Worm (Caenorhabditis elegans): Measurements from ENCODE around the gene cux-7.
A peak's percentile ranks its signal among the peaks of the same experiment; 100 is the strongest.

The cux-7 gene

ce11 chrIII:7534648-7535047, 14.0 kb upstream of the cux-7 start (continued):
- TF ChIP-seq fkh-4 (tag; optimal IDR thresholded peaks at IDR 0.05; ENCODE audit: borderline replicate concordance): no peak
- no peak for TF ChIP-seq ceh-63 (GFP tag; optimal IDR thresholded peaks at IDR 0.05)
- TF ChIP-seq unc-62 (GFP tag; optimal IDR thresholded peaks at IDR 0.05): no peak
- no peak for TF ChIP-seq C34B4.2 (tag; optimal IDR thresholded peaks at IDR 0.05)
- no peak for TF ChIP-seq nhr-11 (tag; optimal IDR thresholded peaks at IDR 0.05)
- TF ChIP-seq nhr-76 (tag; optimal IDR thresholded peaks at IDR 0.05): no peak
- TF ChIP-seq ceh-88 (GFP tag; IDR thresholded peaks at IDR 0.05): no peak
- no peak for TF ChIP-seq isw-1 (GFP tag; IDR thresholded peaks at IDR 0.05)
- TF ChIP-seq lir-3 (tag; optimal IDR thresholded peaks at IDR 0.05; ENCODE audit: poor library complexity): no peak
- peak; percentile 89 for TF ChIP-seq blmp-1 (tag; optimal IDR thresholded peaks at IDR 0.05)
- TF ChIP-seq ztf-11 (tag; optimal IDR thresholded peaks at IDR 0.05): peak in 1 of 2 experiments; percentile 62
- no peak for TF ChIP-seq F16B12.6 (tag; optimal IDR thresholded peaks at IDR 0.05)
- TF ChIP-seq efl-1 (optimal IDR thresholded peaks at IDR 0.05): no peak
- no peak for TF ChIP-seq efl-1 (GFP tag; optimal IDR thresholded peaks at IDR 0.05 in 1 of 2)
- peak; percentile 31 for TF ChIP-seq swsn-7 (tag; optimal IDR thresholded peaks at IDR 0.05)
- no peak for TF ChIP-seq ama-1 (optimal IDR thresholded peaks at IDR 0.05)
- TF ChIP-seq mep-1 (tag; optimal IDR thresholded peaks at IDR 0.05): peak; percentile 45
- TF ChIP-seq fos-1 (tag; optimal IDR thresholded peaks at IDR 0.05): no peak
- no peak for TF ChIP-seq unc-30 (tag; optimal IDR thresholded peaks at IDR 0.05)
- TF ChIP-seq pag-3 (tag; optimal IDR thresholded peaks at IDR 0.05; ENCODE audit: borderline replicate concordance, insufficient read depth): no peak
- no peak for TF ChIP-seq nhr-84 (tag; optimal IDR thresholded peaks at IDR 0.05)
- TF ChIP-seq dpl-1 (GFP tag; optimal IDR thresholded peaks at IDR 0.05): no peak
- TF ChIP-seq nhr-20 (tag; optimal IDR thresholded peaks at IDR 0.05): peak; percentile 44
- no peak for TF ChIP-seq unc-130 (tag; optimal IDR thresholded peaks at IDR 0.05)
- no peak for TF ChIP-seq lin-15B (tag; optimal IDR thresholded peaks at IDR 0.05)
- no peak for TF ChIP-seq tlp-1 (tag; optimal IDR thresholded peaks at IDR 0.05)
- no peak for TF ChIP-seq lin-39 (tag; optimal IDR thresholded peaks at IDR 0.05)
- peak; percentile 65 to 81 for TF ChIP-seq lsy-2 (tag; optimal IDR thresholded peaks at IDR 0.05)
- TF ChIP-seq snu-23 (GFP tag; optimal IDR thresholded peaks at IDR 0.05): peak; percentile 44
- TF ChIP-seq nhr-19 (GFP tag; conservative IDR thresholded peaks at IDR 0.05): peak; percentile 51
- no peak for TF ChIP-seq fkh-10 (GFP tag; optimal IDR thresholded peaks at IDR 0.05)
- TF ChIP-seq aha-1 (tag; optimal IDR thresholded peaks at IDR 0.05): no peak
- TF ChIP-seq ceh-82 (tag; optimal IDR thresholded peaks at IDR 0.05): no peak
- TF ChIP-seq C04F5.9 (tag; optimal IDR thresholded peaks at IDR 0.05): no peak
- no peak for TF ChIP-seq vab-15 (tag; optimal IDR thresholded peaks at IDR 0.05)
- no peak for TF ChIP-seq hlh-4 (tag; optimal IDR thresholded peaks at IDR 0.05)
- no peak for TF ChIP-seq sox-4 (tag; optimal IDR thresholded peaks at IDR 0.05)
- TF ChIP-seq C16A3.4 (tag; optimal IDR thresholded peaks at IDR 0.05): no peak
- no peak for TF ChIP-seq irx-1 (tag; optimal IDR thresholded peaks at IDR 0.05)
- peak; percentile 89 for TF ChIP-seq nhr-85 (tag)
- TF ChIP-seq pqm-1 (tag; optimal IDR thresholded peaks at IDR 0.05): no peak
- peak; percentile 70 for TF ChIP-seq rnt-1 (tag; optimal IDR thresholded peaks at IDR 0.05)
- no peak for TF ChIP-seq nhr-28 (tag; optimal IDR thresholded peaks at IDR 0.05)
- TF ChIP-seq mdl-1 (tag; optimal IDR thresholded peaks at IDR 0.05): no peak
- TF ChIP-seq nhr-12 (tag; optimal IDR thresholded peaks at IDR 0.05): no peak
- TF ChIP-seq tbx-2 (tag; optimal IDR thresholded peaks at IDR 0.05): peak; percentile 77
- TF ChIP-seq nhr-71 (tag; optimal IDR thresholded peaks at IDR 0.05): peak; percentile 76
- peak; percentile 34 for TF ChIP-seq xbp-1 (tag; optimal IDR thresholded peaks at IDR 0.05)
